Fruit fly (Drosophila melanogaster) whole organism, embryonic: ENCODE measurements around the gene TFAM.
A peak's percentile ranks its signal among the peaks of the same experiment; 100 is the strongest.

ENCODE experiments used
- Adf1 ChIP-seq: fragments of 200-800 bp; sonication (Bioruptor generic); IDR thresholded peaks from 2 replicates; pipeline ENCODE4 v1.3.6; 2022; ENCODE audit warnings: missing biosample characterization, missing genetic modification characterization
- BEAF-32 ChIP-seq: fragments of 200-800 bp; sonication (Bioruptor generic); optimal IDR thresholded peaks from 3 replicates; lab custom pipeline; 2017; ENCODE audit warnings: missing biosample characterization, missing genetic modification characterization, mild to moderate bottlenecking, moderate library complexity, missing genetic modification reagents
- CG11247 ChIP-seq: fragments of 200-800 bp; sonication (Bioruptor generic); IDR thresholded peaks from 2 replicates; pipeline ENCODE4 v1.3.6; 2022; ENCODE audit warnings: missing biosample characterization, missing genetic modification characterization
- CG11504 ChIP-seq: fragments of 200-800 bp; sonication (Bioruptor generic); optimal IDR thresholded peaks from 3 replicates; lab custom pipeline; 2019; ENCODE audit warnings: missing biosample characterization, mild to moderate bottlenecking, missing genetic modification characterization, moderate library complexity
- CG11560 ChIP-seq: fragments of 200-800 bp; sonication (Bioruptor generic); IDR thresholded peaks from 3 replicates; pipeline ENCODE4 v1.3.6; 2022; ENCODE audit warnings: missing biosample characterization, missing genetic modification characterization
- CG11696 ChIP-seq: fragments of 200-800 bp; sonication (Bioruptor generic); IDR thresholded peaks from 2 replicates; pipeline ENCODE4 v1.3.6; 2022; ENCODE audit warnings: missing biosample characterization, missing genetic modification characterization
- CG12219 ChIP-seq: fragments of 200-800 bp; sonication (Bioruptor generic); optimal IDR thresholded peaks from 3 replicates; lab custom pipeline; 2018; ENCODE audit warnings: missing biosample characterization, mild to moderate bottlenecking, missing genetic modification characterization
- CG12236 ChIP-seq: fragments of 200-800 bp; sonication (Bioruptor generic); optimal IDR thresholded peaks from 2 replicates; lab custom pipeline; 2016; ENCODE audit warnings: missing biosample characterization, missing genetic modification characterization
- CG12299 ChIP-seq: fragments of 200-800 bp; sonication (Bioruptor generic); optimal IDR thresholded peaks from 2 replicates; lab custom pipeline; 2018; ENCODE audit warnings: missing biosample characterization, mild to moderate bottlenecking, missing genetic modification characterization
- CG14965 ChIP-seq: fragments of 200-800 bp; sonication (Bioruptor generic); optimal IDR thresholded peaks from 2 replicates; lab custom pipeline; 2016; ENCODE audit warnings: missing biosample characterization, missing genetic modification characterization, borderline replicate concordance
- CG15479 ChIP-seq: fragments of 200-800 bp; sonication (Bioruptor generic); optimal IDR thresholded peaks from 3 replicates; lab custom pipeline; 2019; ENCODE audit warnings: missing biosample characterization, mild to moderate bottlenecking, missing genetic modification characterization, moderate library complexity
- CG16779 ChIP-seq: fragments of 200-800 bp; sonication (Bioruptor generic); IDR thresholded peaks from 2 replicates; pipeline ENCODE4 v1.3.6; 2022; ENCODE audit warnings: missing biosample characterization, missing genetic modification characterization
- CG17186 ChIP-seq: fragments of 200-800 bp; sonication (Bioruptor generic); optimal IDR thresholded peaks from 3 replicates; lab custom pipeline; 2017; ENCODE audit warnings: missing biosample characterization, missing genetic modification reagents, missing genetic modification characterization
- CG17328 ChIP-seq: fragments of 200-800 bp; sonication (Bioruptor generic); IDR thresholded peaks from 2 replicates; pipeline ENCODE4 v1.3.6; 2022; ENCODE audit warnings: missing biosample characterization, missing genetic modification characterization
- CG2116 ChIP-seq: fragments of 200-800 bp; sonication (Bioruptor generic); optimal IDR thresholded peaks from 3 replicates; lab custom pipeline; 2018; ENCODE audit warnings: missing biosample characterization, mild to moderate bottlenecking, missing genetic modification characterization
- CG2889 ChIP-seq: fragments of 200-800 bp; sonication (Bioruptor generic); IDR thresholded peaks from 3 replicates; pipeline ENCODE4 v1.3.6; 2022; ENCODE audit warnings: missing biosample characterization, missing genetic modification characterization
- CG32772 ChIP-seq: fragments of 200-800 bp; sonication (Bioruptor generic); IDR thresholded peaks from 2 replicates; pipeline ENCODE4 v1.3.6; 2022; ENCODE audit warnings: missing biosample characterization, missing genetic modification characterization
- CG4730 ChIP-seq: fragments of 200-800 bp; sonication (Bioruptor generic); IDR thresholded peaks from 2 replicates; pipeline ENCODE4 v1.3.6; 2022; ENCODE audit warnings: missing biosample characterization, missing genetic modification characterization
- CG6654 ChIP-seq: fragments of 200-800 bp; sonication (Bioruptor generic); optimal IDR thresholded peaks from 2 replicates; lab custom pipeline; 2017; ENCODE audit warnings: missing biosample characterization, mild to moderate bottlenecking, missing genetic modification characterization
- CG9876 ChIP-seq: fragments of 200-800 bp; sonication (Bioruptor generic); optimal IDR thresholded peaks from 2 replicates; lab custom pipeline; 2016; ENCODE audit warnings: missing biosample characterization, missing genetic modification characterization
- Dip3 ChIP-seq: fragments of 200-800 bp; sonication (Bioruptor generic); optimal IDR thresholded peaks from 3 replicates; lab custom pipeline; 2016; ENCODE audit warnings: missing biosample characterization, missing genetic modification characterization
- Dref ChIP-seq: fragments of 200-800 bp; sonication (Bioruptor generic); IDR thresholded peaks from 2 replicates; pipeline ENCODE4 v1.3.6; 2022; ENCODE audit warnings: missing biosample characterization, missing genetic modification characterization
- Ets65A ChIP-seq: fragments of 200-800 bp; sonication (Bioruptor generic); peaks from one replicate; lab custom pipeline; 2016; ENCODE audit warnings: missing biosample characterization, missing genetic modification characterization
- Hmr ChIP-seq: fragments of 200-800 bp; sonication (Bioruptor generic); optimal IDR thresholded peaks from 3 replicates; lab custom pipeline; 2017; ENCODE audit warnings: mild to moderate bottlenecking, missing biosample characterization, missing genetic modification reagents, missing genetic modification characterization
- NC2β ChIP-seq: fragments of 200-800 bp; sonication (Bioruptor generic); optimal IDR thresholded peaks from 2 replicates; lab custom pipeline; 2016; ENCODE audit warnings: missing biosample characterization, missing genetic modification characterization
- Nf-YC ChIP-seq: fragments of 200-800 bp; optimal IDR thresholded peaks from 3 replicates; lab custom pipeline; 2019; ENCODE audit warnings: missing biosample characterization, mild to moderate bottlenecking, missing genetic modification characterization, moderate library complexity
- NfI ChIP-seq: fragments of 200-800 bp; sonication (Bioruptor generic); optimal IDR thresholded peaks from 3 replicates; lab custom pipeline; 2018; ENCODE audit warnings: missing biosample characterization, mild to moderate bottlenecking, missing genetic modification characterization, moderate library complexity
- Oli ChIP-seq: fragments of 200-800 bp; sonication (Bioruptor generic); optimal IDR thresholded peaks from 2 replicates; lab custom pipeline; 2018; ENCODE audit warnings: missing biosample characterization, mild to moderate bottlenecking, missing genetic modification characterization, moderate library complexity
- Opbp ChIP-seq: fragments of 200-800 bp; sonication (Bioruptor generic); IDR thresholded peaks from 3 replicates; pipeline ENCODE4 v1.3.6; 2022; ENCODE audit warnings: missing biosample characterization, missing genetic modification characterization; ENCODE audit not compliant: partially characterized antibody
- Ptx1 ChIP-seq: fragments of 200-800 bp; sonication (Bioruptor generic); IDR thresholded peaks from 2 replicates; pipeline ENCODE4 v1.3.6; 2022; ENCODE audit warnings: missing biosample characterization, missing genetic modification characterization
- Side ChIP-seq: fragments of 200-800 bp; sonication (Bioruptor generic); optimal IDR thresholded peaks from 2 replicates; lab custom pipeline; 2016; ENCODE audit warnings: missing biosample characterization, missing genetic modification characterization
- Vsx1 ChIP-seq: fragments of 200-800 bp; sonication (Bioruptor generic); optimal IDR thresholded peaks from 2 replicates; lab custom pipeline; 2017; ENCODE audit warnings: missing biosample characterization, mild to moderate bottlenecking, missing genetic modification characterization, missing genetic modification reagents
- al ChIP-seq: fragments of 200-800 bp; sonication (Bioruptor generic); IDR thresholded peaks from 2 replicates; pipeline ENCODE4 v1.3.6; 2022; ENCODE audit warnings: missing biosample characterization, missing genetic modification characterization
- ap ChIP-seq: fragments of 200-800 bp; sonication (Bioruptor generic); IDR thresholded peaks from 2 replicates; pipeline ENCODE4 v1.3.6; 2022; ENCODE audit warnings: missing biosample characterization, missing genetic modification characterization
- ato ChIP-seq: fragments of 200-800 bp; sonication (Bioruptor generic); IDR thresholded peaks from 2 replicates; pipeline ENCODE4 v1.3.6; 2022; ENCODE audit warnings: missing biosample characterization, missing genetic modification characterization; ENCODE audit not compliant: partially characterized antibody
- cas ChIP-seq: fragments of 200-800 bp; sonication (Bioruptor generic); IDR thresholded peaks from 2 replicates; pipeline ENCODE4 v1.3.6; 2022; ENCODE audit warnings: missing biosample characterization, missing genetic modification characterization
- chn ChIP-seq: fragments of 200-800 bp; sonication (Bioruptor generic); optimal IDR thresholded peaks from 2 replicates; lab custom pipeline; 2016; ENCODE audit warnings: missing biosample characterization, missing genetic modification characterization
- fd102C ChIP-seq: fragments of 200-800 bp; sonication (Bioruptor generic); optimal IDR thresholded peaks from 2 replicates; lab custom pipeline; 2018; ENCODE audit warnings: missing biosample characterization, mild to moderate bottlenecking, missing genetic modification characterization, moderate library complexity
- gfzf ChIP-seq: fragments of 200-800 bp; sonication (Bioruptor generic); optimal IDR thresholded peaks from 2 replicates; lab custom pipeline; 2016; ENCODE audit warnings: missing biosample characterization, mild to moderate bottlenecking, missing genetic modification characterization, moderate library complexity
- nerfin-2 ChIP-seq: fragments of 200-800 bp; sonication (Bioruptor generic); IDR thresholded peaks from 2 replicates; pipeline ENCODE4 v1.3.6; 2022; ENCODE audit warnings: missing biosample characterization, missing genetic modification characterization; ENCODE audit not compliant: partially characterized antibody
- nmo ChIP-seq: fragments of 200-800 bp; sonication (Bioruptor generic); optimal IDR thresholded peaks from 2 replicates; lab custom pipeline; 2018; ENCODE audit warnings: missing biosample characterization, mild to moderate bottlenecking, missing genetic modification characterization, moderate library complexity
- otp ChIP-seq: fragments of 200-800 bp; sonication (Bioruptor generic); IDR thresholded peaks from 3 replicates; pipeline ENCODE4, ENCODE4 v1.3.6; 2022; ENCODE audit warnings: missing biosample characterization, missing genetic modification characterization
- psq ChIP-seq: fragments of 200-800 bp; sonication (Bioruptor generic); optimal IDR thresholded peaks from 2 replicates; lab custom pipeline; 2017; ENCODE audit warnings: missing biosample characterization, missing genetic modification characterization
- pum ChIP-seq: fragments of 200-800 bp; sonication (Bioruptor generic); optimal IDR thresholded peaks from 2 replicates; lab custom pipeline; 2016; ENCODE audit warnings: missing biosample characterization, missing genetic modification characterization
- rib ChIP-seq: fragments of 200-800 bp; sonication (Bioruptor generic); IDR thresholded peaks from 2 replicates; pipeline ENCODE4 v1.3.6; 2022; ENCODE audit warnings: missing biosample characterization, missing genetic modification characterization
- row ChIP-seq: fragments of 200-800 bp; sonication (Bioruptor generic); IDR thresholded peaks from 3 replicates; pipeline ENCODE4 v1.3.6; 2022; ENCODE audit warnings: missing biosample characterization, missing genetic modification characterization
- sd ChIP-seq: fragments of 200-800 bp; sonication (Bioruptor generic); optimal IDR thresholded peaks from 3 replicates; lab custom pipeline; 2018; ENCODE audit warnings: missing biosample characterization, mild to moderate bottlenecking, missing genetic modification characterization, moderate library complexity
- ssp ChIP-seq: fragments of 200-800 bp; sonication (Bioruptor generic); IDR thresholded peaks from 2 replicates; pipeline ENCODE4 v1.3.6; 2022; ENCODE audit warnings: missing biosample characterization, missing genetic modification characterization
- trh ChIP-seq: fragments of 200-800 bp; sonication (Bioruptor generic); optimal IDR thresholded peaks from 2 replicates; lab custom pipeline; 2016; ENCODE audit warnings: missing biosample characterization, missing genetic modification characterization

Gene TFAM

dm6 chr3R:20557415-20558105, 19.2 kb downstream of the TFAM start, which contains the start of the genes DPCoAC and CG5180 (continued):
- peak; percentile 83 for TF ChIP-seq Adf1
- peak; percentile 41; the same call in 1 of the 2 replicates for TF ChIP-seq ap
- 0 out of 3 replicates have a peak, but pooled peaks have one; percentile 48 for TF ChIP-seq otp (GFP tag; lab: Robert Waterston, UW)
- peak; percentile 69 for TF ChIP-seq Hmr (GFP tag; lab: Kevin White, UChicago)
- TF ChIP-seq BEAF-32 (GFP tag; lab: Kevin White, UChicago), result peak; percentile 63
- TF ChIP-seq Nf-YC (tag; lab: Kevin White, UChicago), result peak; percentile 38
- no peak for TF ChIP-seq fd102C (GFP tag; lab: Kevin White, UChicago)
- peak; percentile 60; the same call in 1 of the 2 replicates for TF ChIP-seq ato (GFP tag; lab: Robert Waterston, UW)
- peak; percentile 95 for TF ChIP-seq Ets65A (GFP tag; lab: Kevin White, UChicago)
- no peak for TF ChIP-seq sd (tag; lab: Kevin White, UChicago)
- TF ChIP-seq CG17328 (GFP tag; lab: Robert Waterston, UW), result peak; percentile 63
- TF ChIP-seq CG32772 (GFP tag; lab: Robert Waterston, UW), result peak; percentile 57; the same call in 1 of the 2 replicates
- peak; percentile 60 for TF ChIP-seq Dref (GFP tag; lab: Robert Waterston, UW)
- peak; percentile 85 for TF ChIP-seq CG9876 (GFP tag; lab: Kevin White, UChicago)
- TF ChIP-seq CG2116, result peak; percentile 54
- peak; percentile 46 for TF ChIP-seq Oli
- TF ChIP-seq CG2889 (GFP tag; lab: Robert Waterston, UW), result peak; percentile 71
- peak; percentile 61 for TF ChIP-seq nerfin-2 (GFP tag; lab: Robert Waterston, UW)
- TF ChIP-seq al, result peak; percentile 65
- peak; percentile 79 for TF ChIP-seq CG16779 (GFP tag; lab: Robert Waterston, UW)
- TF ChIP-seq CG14965 (GFP tag; lab: Kevin White, UChicago), result peak; percentile 16
- no peak for TF ChIP-seq Vsx1 (GFP tag; lab: Kevin White, UChicago)
- TF ChIP-seq row (GFP tag; lab: Robert Waterston, UW), result peak; percentile 94
- no peak for TF ChIP-seq CG15479 (GFP tag; lab: Kevin White, UChicago)
- TF ChIP-seq chn (GFP tag; lab: Kevin White, UChicago), result peak; percentile 74
- TF ChIP-seq CG12236, result peak; percentile 12
- peak; percentile 72 for TF ChIP-seq NfI (GFP tag; lab: Kevin White, UChicago)
- peak; percentile 66 for TF ChIP-seq CG11504 (tag; lab: Kevin White, UChicago)
- peak; percentile 51 for TF ChIP-seq nmo
- no peak for TF ChIP-seq CG6654
- peak; percentile 30 for TF ChIP-seq NC2β
- peak; percentile 75 for TF ChIP-seq Dip3 (GFP tag; lab: Kevin White, UChicago)
- peak; percentile 64 for TF ChIP-seq pum (GFP tag; lab: Kevin White, UChicago)
- peak; percentile 74 for TF ChIP-seq rib (GFP tag; lab: Robert Waterston, UW)
- peak; percentile 56; the same call in 1 of the 2 replicates for TF ChIP-seq CG4730 (GFP tag; lab: Robert Waterston, UW)
- peak; percentile 44; the same call in 1 of the 2 replicates for TF ChIP-seq cas
- peak; percentile 68 for TF ChIP-seq CG11560
- TF ChIP-seq Side, result peak; percentile 19
- peak; percentile 36 for TF ChIP-seq CG12219 (GFP tag; lab: Kevin White, UChicago)
- peak; percentile 83 for TF ChIP-seq CG11247
- peak; percentile 71 for TF ChIP-seq CG17186 (GFP tag; lab: Kevin White, UChicago)
- no peak for TF ChIP-seq trh
- peak; percentile 47 for TF ChIP-seq gfzf (GFP tag; lab: Kevin White, UChicago)
- TF ChIP-seq Ptx1 (GFP tag; lab: Robert Waterston, UW), result peak; percentile 73
- TF ChIP-seq Opbp (GFP tag; lab: Robert Waterston, UW), result peak; percentile 82
- TF ChIP-seq ssp (GFP tag; lab: Robert Waterston, UW), result peak; percentile 51
- TF ChIP-seq CG11696, result 0 out of 2 replicates have a peak, but pooled peaks have one; percentile 43
- peak; percentile 36 for TF ChIP-seq psq (GFP tag; lab: Kevin White, UChicago)
- peak; percentile 60 for TF ChIP-seq CG12299 (tag; lab: Kevin White, UChicago)
